Worm (Caenorhabditis elegans): Measurements from ENCODE around the gene C50F4.1.

DNA sequence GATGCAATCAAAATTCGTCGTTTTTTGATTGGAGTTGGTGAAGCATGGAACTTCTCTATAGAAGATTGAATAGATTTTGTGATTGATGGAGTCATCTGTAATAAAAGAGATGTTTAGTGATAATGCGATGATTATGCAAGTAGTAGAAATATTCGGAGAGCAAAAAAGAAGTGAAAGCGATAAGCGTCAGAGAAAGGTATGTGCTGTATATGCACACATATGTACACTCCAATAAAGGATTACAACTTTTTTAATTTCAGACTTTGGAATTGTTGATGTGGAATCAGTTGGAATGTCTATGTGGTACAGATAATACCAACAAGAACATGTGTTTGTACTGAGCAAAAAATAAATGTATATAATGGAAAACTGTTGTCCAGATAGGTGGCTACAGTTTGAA, 43.6 kb downstream of the C50F4.1 start, which contains the start of gene F25B3.5:
- TF ChIP-seq jun-1 (tag; optimal IDR thresholded peaks at IDR 0.05) = no peak
- no peak for TF ChIP-seq ama-1 (optimal IDR thresholded peaks at IDR 0.05)
- no peak for TF ChIP-seq unc-39 (tag; optimal IDR thresholded peaks at IDR 0.05)
- TF ChIP-seq ztf-11 (tag; optimal IDR thresholded peaks at IDR 0.05) = no peak
- no peak for TF ChIP-seq ceh-16 (tag; optimal IDR thresholded peaks at IDR 0.05)
- TF ChIP-seq pha-4 (tag; optimal IDR thresholded peaks at IDR 0.05) = no peak
- TF ChIP-seq fkh-10 (GFP tag; optimal IDR thresholded peaks at IDR 0.05) = no peak
- no peak for TF ChIP-seq skn-1 (tag; optimal IDR thresholded peaks at IDR 0.05)
- no peak for TF ChIP-seq elt-3 (tag; optimal IDR thresholded peaks at IDR 0.05)
